Fruit fly (Drosophila melanogaster) whole organism, prepupa: ENCODE data around the gene CG8188.

Experiments
- CG10669 ChIP-seq: fragments of 200-800 bp; sonication (Bioruptor generic); optimal IDR thresholded peaks from 3 replicates; lab custom pipeline; 2018; ENCODE audit warnings: missing biosample characterization, mild to moderate bottlenecking, missing genetic modification characterization, moderate library complexity
- CG15336 ChIP-seq: fragments of 200-800 bp; sonication (Bioruptor generic); IDR thresholded peaks from 2 replicates; pipeline ENCODE4 v1.3.6; 2022; ENCODE audit warnings: missing biosample characterization, missing genetic modification characterization
- CG31627 ChIP-seq: fragments of 200-800 bp; sonication (Bioruptor generic); optimal IDR thresholded peaks from 3 replicates; lab custom pipeline; 2016; ENCODE audit warnings: missing biosample characterization, missing genetic modification characterization
- CG32006 ChIP-seq: fragments of 200-800 bp; sonication (Bioruptor generic); optimal IDR thresholded peaks from 3 replicates; lab custom pipeline; 2017; ENCODE audit warnings: missing biosample characterization, mild to moderate bottlenecking, missing genetic modification characterization
- CG7368 ChIP-seq: fragments of 200-800 bp; sonication (Bioruptor generic); optimal IDR thresholded peaks from 3 replicates; lab custom pipeline; 2016; ENCODE audit warnings: missing biosample characterization, missing genetic modification characterization
- CG8119 ChIP-seq: fragments of 200-800 bp; sonication (Bioruptor generic); IDR thresholded peaks from 3 replicates; pipeline ENCODE4 v1.3.6; 2022; ENCODE audit warnings: missing biosample characterization, missing genetic modification characterization
- Ets21C ChIP-seq: fragments of 200-800 bp; sonication (Bioruptor generic); optimal IDR thresholded peaks from 3 replicates; lab custom pipeline; 2016; ENCODE audit warnings: missing biosample characterization, missing genetic modification characterization
- Gug ChIP-seq: fragments of 200-800 bp; sonication (Bioruptor generic); IDR thresholded peaks from 2 replicates; pipeline ENCODE4 v1.3.6; 2022; ENCODE audit warnings: missing biosample characterization, missing genetic modification characterization
- Hr39 ChIP-seq: fragments of 200-800 bp; sonication (Bioruptor generic); optimal IDR thresholded peaks from 2 replicates; lab custom pipeline; 2016; ENCODE audit warnings: missing biosample characterization, missing genetic modification characterization
- Lpt ChIP-seq: fragments of 200-800 bp; sonication (Bioruptor generic); optimal IDR thresholded peaks from 3 replicates; lab custom pipeline; 2016; ENCODE audit warnings: missing biosample characterization, missing genetic modification characterization
- Sox102F ChIP-seq: fragments of 200-800 bp; sonication (Bioruptor generic); optimal IDR thresholded peaks from 2 replicates; lab custom pipeline; 2016; ENCODE audit warnings: missing biosample characterization, mild to moderate bottlenecking, missing genetic modification characterization
- fd85E ChIP-seq: fragments of 200-800 bp; sonication (Bioruptor generic); optimal IDR thresholded peaks from 3 replicates; lab custom pipeline; 2016; ENCODE audit warnings: missing biosample characterization, missing genetic modification characterization
- topi ChIP-seq: fragments of 200-800 bp; sonication (Bioruptor generic); optimal IDR thresholded peaks from 3 replicates; lab custom pipeline; 2016; ENCODE audit warnings: missing biosample characterization, missing genetic modification characterization

- no peak for TF ChIP-seq CG31627 (GFP tag; lab: Kevin White, UChicago)
- peak; percentile 29 for TF ChIP-seq CG32006 (GFP tag; lab: Kevin White, UChicago)
- TF ChIP-seq CG15336 (GFP tag; lab: Robert Waterston, UW), result 0 out of 2 replicates have a peak, but pooled peaks have one; percentile 8
- no peak for TF ChIP-seq topi (GFP tag; lab: Kevin White, UChicago)
- no peak for TF ChIP-seq Lpt
- peak; percentile 23; the same call in 1 of the 2 replicates for TF ChIP-seq Gug (GFP tag; lab: Robert Waterston, UW)
- no peak for TF ChIP-seq Ets21C
- TF ChIP-seq CG8119 (GFP tag; lab: Robert Waterston, UW), result 0 out of 3 replicates have a peak, but pooled peaks have one; percentile 27
- TF ChIP-seq fd85E, result no peak
- no peak for TF ChIP-seq Sox102F
- no peak for TF ChIP-seq CG7368
- TF ChIP-seq Hr39 (GFP tag; lab: Kevin White, UChicago), result no peak
- TF ChIP-seq CG10669 (GFP tag; lab: Kevin White, UChicago), result peak; percentile 13
Observed at dm6 chrX:17728338-17728737, 25.5 kb upstream of the CG8188 start.
